Fruit fly (Drosophila melanogaster): ENCODE data around the gene Nrx-1.
A peak's percentile ranks its signal among the peaks of the same experiment; 100 is the strongest.

The Nrx-1 gene

DNA sequence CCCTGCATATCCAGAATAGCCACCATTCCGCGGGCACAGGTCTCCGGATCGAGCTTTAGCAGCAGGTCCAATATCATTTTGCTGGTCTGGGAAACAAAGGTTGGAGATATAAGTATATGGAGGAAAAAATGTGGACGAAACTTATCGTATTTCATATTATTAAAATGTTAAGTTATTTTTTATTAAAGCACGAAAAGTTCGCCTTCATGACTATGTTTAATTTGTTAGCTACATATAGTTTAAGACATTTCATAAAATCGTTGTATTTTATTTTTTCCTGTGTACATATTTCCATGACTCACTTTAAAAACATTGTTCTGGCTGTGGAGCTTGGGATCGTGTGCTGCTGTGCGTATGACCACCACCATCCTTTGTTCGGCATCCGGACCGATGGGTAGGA, 44.3 kb upstream of the Nrx-1 start (continued):
- TF ChIP-seq gem (tag; optimal IDR thresholded peaks at IDR 0.05) (peak; percentile 25), CG9876 (GFP tag; optimal IDR thresholded peaks at IDR 0.05) (no peak), sug (tag; optimal IDR thresholded peaks at IDR 0.05) (no peak), lbe (GFP tag; optimal IDR thresholded peaks at IDR 0.05) (peak; percentile 8), dmrt99B (tag; optimal IDR thresholded peaks at IDR 0.05) (peak; percentile 6), ab (GFP tag; optimal IDR thresholded peaks at IDR 0.05) (no peak), Xbp1 (GFP tag; optimal IDR thresholded peaks at IDR 0.05) (peak; percentile 14), CG15601 (tag; optimal IDR thresholded peaks at IDR 0.05) (no peak), CG2120 (GFP tag; optimal IDR thresholded peaks at IDR 0.05) (peak; percentile 18), Scr (GFP tag; IDR thresholded peaks at IDR 0.05; ENCODE audit: partially characterized antibody) (no peak), Drgx (GFP tag; IDR thresholded peaks at IDR 0.05) (peak; percentile 45), CG12391 (tag; optimal IDR thresholded peaks at IDR 0.05) (peak; percentile 3), emc (GFP tag; optimal IDR thresholded peaks at IDR 0.05) (no peak), Ptx1 (GFP tag; IDR thresholded peaks at IDR 0.05) (no peak)

DNA sequence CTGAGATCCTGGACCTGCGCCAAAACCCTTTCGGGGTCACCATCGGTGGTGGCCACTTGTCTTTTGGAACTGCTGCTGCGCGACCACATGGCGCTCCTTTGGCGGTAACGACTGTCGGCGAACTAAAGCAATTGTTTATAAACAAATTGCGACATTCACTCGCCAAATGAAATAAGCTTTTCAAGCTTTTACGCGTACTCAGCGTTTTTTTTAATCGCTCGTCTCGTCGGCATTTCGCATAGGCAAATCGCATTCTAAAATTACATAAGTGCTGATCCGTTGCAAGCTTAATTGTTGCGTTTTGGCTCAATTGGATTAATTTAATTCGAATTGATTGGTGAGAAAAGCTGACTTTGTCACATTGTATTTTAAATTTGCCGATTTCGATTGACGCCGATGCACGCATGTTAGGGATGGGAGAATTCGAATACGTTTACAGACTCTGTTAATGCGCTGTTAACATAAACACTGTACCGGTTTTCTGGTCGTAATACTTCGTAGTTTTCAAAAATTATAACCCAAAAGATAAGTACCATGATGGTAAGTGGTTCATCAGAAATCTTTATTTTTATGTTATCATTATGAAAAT, 43.6 kb upstream of the Nrx-1 start, which contains the start of gene pinta:
Gene pinta, minus strand, starts transcription at position 328 of the 589 bp plus-strand sequence.
- TF ChIP-seq Doc3 (GFP tag; IDR thresholded peaks at IDR 0.05; ENCODE audit: partially characterized antibody), result no peak
- peak; percentile 54 for TF ChIP-seq CG13287 (GFP tag; IDR thresholded peaks at IDR 0.05; ENCODE audit: partially characterized antibody)
- TF ChIP-seq CG10267 (tag; optimal IDR thresholded peaks at IDR 0.05), result no peak
- TF ChIP-seq Hmr (GFP tag; optimal IDR thresholded peaks at IDR 0.05), result no peak
- TF ChIP-seq CG11456 (GFP tag; IDR thresholded peaks at IDR 0.05), result no peak
- TF ChIP-seq Awh (GFP tag; IDR thresholded peaks at IDR 0.05), result no peak
- TF ChIP-seq CG8089 (GFP tag; optimal IDR thresholded peaks at IDR 0.05), result no peak
- TF ChIP-seq Pdp1 (GFP tag; optimal IDR thresholded peaks at IDR 0.05), result peak in 1 of 2 experiments; percentile 91
- no peak for TF ChIP-seq dimm (GFP tag; IDR thresholded peaks at IDR 0.05)
- no peak for TF ChIP-seq CG12071 (GFP tag; optimal IDR thresholded peaks at IDR 0.05)
- TF ChIP-seq zen2 (GFP tag; IDR thresholded peaks at IDR 0.05; ENCODE audit: partially characterized antibody), result no peak
- TF ChIP-seq aop (GFP tag; IDR thresholded peaks at IDR 0.05), result no peak
- TF ChIP-seq Atf-2 (GFP tag; optimal IDR thresholded peaks at IDR 0.05), result no peak
- TF ChIP-seq CG9437 (GFP tag; optimal IDR thresholded peaks at IDR 0.05), result peak; percentile 91
- TF ChIP-seq E2f2 (GFP tag; IDR thresholded peaks at IDR 0.05), result peak; percentile 20
- no peak for TF ChIP-seq Mad (GFP tag; optimal IDR thresholded peaks at IDR 0.05)
- no peak for TF ChIP-seq CG3065 (GFP tag; optimal IDR thresholded peaks at IDR 0.05)
- no peak for TF ChIP-seq pb (GFP tag; optimal IDR thresholded peaks at IDR 0.05)
- no peak for TF ChIP-seq CG6254 (GFP tag; optimal IDR thresholded peaks at IDR 0.05)
- TF ChIP-seq Dp (GFP tag; optimal IDR thresholded peaks at IDR 0.05), result peak; percentile 21
- no peak for TF ChIP-seq gcm (GFP tag; optimal IDR thresholded peaks at IDR 0.05)
- TF ChIP-seq CG2875 (GFP tag; optimal IDR thresholded peaks at IDR 0.05), result no peak
- no peak for TF ChIP-seq Deaf1 (tag; optimal IDR thresholded peaks at IDR 0.05)
- no peak for TF ChIP-seq ci (GFP tag; IDR thresholded peaks at IDR 0.05)
- TF ChIP-seq CG6854 (GFP tag; optimal IDR thresholded peaks at IDR 0.05), result no peak
- TF ChIP-seq tll (GFP tag; optimal IDR thresholded peaks at IDR 0.05), result no peak
- no peak for TF ChIP-seq tup (GFP tag; optimal IDR thresholded peaks at IDR 0.05)
- TF ChIP-seq CG11247 (GFP tag; IDR thresholded peaks at IDR 0.05), result no peak
- no peak for TF ChIP-seq CG3163 (GFP tag; optimal IDR thresholded peaks at IDR 0.05)
- no peak for TF ChIP-seq CG3281 (GFP tag; optimal IDR thresholded peaks at IDR 0.05)
- TF ChIP-seq CG12155 (GFP tag; optimal IDR thresholded peaks at IDR 0.05), result peak; percentile 91
- peak; percentile 44 for TF ChIP-seq Myb (GFP tag; optimal IDR thresholded peaks at IDR 0.05)
- no peak for TF ChIP-seq CG32532 (GFP tag; IDR thresholded peaks at IDR 0.05)
- TF ChIP-seq hbn (GFP tag; IDR thresholded peaks at IDR 0.05; ENCODE audit: partially characterized antibody), result 0 out of 2 replicates have a peak, but pooled peaks have one; percentile 13
- no peak for TF ChIP-seq CG9609 (GFP tag; optimal IDR thresholded peaks at IDR 0.05)
- no peak; the same call in 2 of the 3 replicates for TF ChIP-seq tgo (GFP tag; IDR thresholded peaks at IDR 0.05)

Measured in whole organism, embryonic.